Fruit fly (Drosophila melanogaster) whole organism: Measurements from ENCODE around the gene eIF1.

Experiments used
- CG8478 ChIP-seq: fragments of >200 bp; optimal IDR thresholded peaks from 2 replicates; lab custom pipeline; 2018; ENCODE audit warnings: inconsistent platforms
- pan ChIP-seq: fragments of >200 bp; optimal IDR thresholded peaks from 2 replicates; lab custom pipeline; 2017
- psq ChIP-seq: fragments of >200 bp; optimal IDR thresholded peaks from 2 replicates; lab custom pipeline; 2017

dm6 chr3L:3223390-3223914 is 311 bp downstream of the eIF1 start:
- TF ChIP-seq CG8478 (no peak), psq (no peak), pan (lab: Kevin White, UChicago) (no peak)
